Fruit fly (Drosophila melanogaster) whole organism, prepupa: ENCODE results near the gene pzg.

Experiments
- Blimp-1 ChIP-seq: fragments of 200-800 bp; sonication (Bioruptor generic); optimal IDR thresholded peaks from 3 replicates; lab custom pipeline; 2017; ENCODE audit warnings: missing biosample characterization, missing genetic modification characterization, mild to moderate bottlenecking, moderate library complexity, missing genetic modification reagents
- CG10669 ChIP-seq: fragments of 200-800 bp; sonication (Bioruptor generic); optimal IDR thresholded peaks from 3 replicates; lab custom pipeline; 2018; ENCODE audit warnings: missing biosample characterization, mild to moderate bottlenecking, missing genetic modification characterization, moderate library complexity
- CG11294 ChIP-seq: fragments of 200-800 bp; sonication (Bioruptor generic); IDR thresholded peaks from 2 replicates; pipeline ENCODE4 v1.3.6; 2022; ENCODE audit warnings: missing biosample characterization, missing genetic modification characterization
- CG11902 ChIP-seq: fragments of 200-800 bp; sonication (Bioruptor generic); optimal IDR thresholded peaks from 3 replicates; lab custom pipeline; 2016; ENCODE audit warnings: missing biosample characterization, missing genetic modification characterization
- CG15336 ChIP-seq: fragments of 200-800 bp; sonication (Bioruptor generic); IDR thresholded peaks from 2 replicates; pipeline ENCODE4 v1.3.6; 2022; ENCODE audit warnings: missing biosample characterization, missing genetic modification characterization
- CG31627 ChIP-seq: fragments of 200-800 bp; sonication (Bioruptor generic); optimal IDR thresholded peaks from 3 replicates; lab custom pipeline; 2016; ENCODE audit warnings: missing biosample characterization, missing genetic modification characterization
- CG3919 ChIP-seq: fragments of 200-800 bp; sonication (Bioruptor generic); optimal IDR thresholded peaks from 3 replicates; lab custom pipeline; 2016; ENCODE audit warnings: missing biosample characterization, missing genetic modification characterization
- CG4318 ChIP-seq: fragments of 200-800 bp; sonication (Bioruptor generic); optimal IDR thresholded peaks from 3 replicates; lab custom pipeline; 2017; ENCODE audit warnings: missing biosample characterization, mild to moderate bottlenecking, missing genetic modification characterization
- CG6163 ChIP-seq: fragments of 200-800 bp; sonication (Bioruptor generic); IDR thresholded peaks from 3 replicates; pipeline ENCODE4 v1.3.6; 2022; ENCODE audit warnings: missing biosample characterization, missing genetic modification characterization
- CG6792 ChIP-seq: fragments of 200-800 bp; sonication (Bioruptor generic); optimal IDR thresholded peaks from 3 replicates; lab custom pipeline; 2016; ENCODE audit warnings: missing biosample characterization, missing genetic modification characterization
- CG6808 ChIP-seq: fragments of 200-800 bp; sonication (Bioruptor generic); optimal IDR thresholded peaks from 3 replicates; lab custom pipeline; 2017; ENCODE audit warnings: missing biosample characterization, missing genetic modification characterization, mild to moderate bottlenecking, moderate library complexity, missing genetic modification reagents
- CG6854 ChIP-seq: fragments of 200-800 bp; sonication (Bioruptor generic); optimal IDR thresholded peaks from 2 replicates; lab custom pipeline; 2017; ENCODE audit warnings: missing biosample characterization, mild to moderate bottlenecking, missing genetic modification characterization
- CG7368 ChIP-seq: fragments of 200-800 bp; sonication (Bioruptor generic); optimal IDR thresholded peaks from 3 replicates; lab custom pipeline; 2016; ENCODE audit warnings: missing biosample characterization, missing genetic modification characterization
- CG8119 ChIP-seq: fragments of 200-800 bp; sonication (Bioruptor generic); IDR thresholded peaks from 3 replicates; pipeline ENCODE4 v1.3.6; 2022; ENCODE audit warnings: missing biosample characterization, missing genetic modification characterization
- CG8319 ChIP-seq: fragments of 200-800 bp; sonication (Bioruptor generic); optimal IDR thresholded peaks from 3 replicates; lab custom pipeline; 2016; ENCODE audit warnings: missing biosample characterization, missing genetic modification characterization
- CG9139 ChIP-seq: fragments of 200-800 bp; sonication (Bioruptor generic); optimal IDR thresholded peaks from 3 replicates; lab custom pipeline; 2017; ENCODE audit warnings: missing biosample characterization, mild to moderate bottlenecking, missing genetic modification characterization
- Eip75B ChIP-seq: fragments of 200-800 bp; sonication (Bioruptor generic); optimal IDR thresholded peaks from 3 replicates; lab custom pipeline; 2016; ENCODE audit warnings: missing biosample characterization, missing genetic modification characterization
- Eip78C ChIP-seq: fragments of 200-800 bp; sonication (Bioruptor generic); peaks from one replicate; lab custom pipeline; 2016; ENCODE audit warnings: missing biosample characterization, missing genetic modification characterization
- Eip93F ChIP-seq: fragments of 200-800 bp; sonication (Bioruptor generic); optimal IDR thresholded peaks from 2 replicates; lab custom pipeline; 2016; ENCODE audit warnings: missing biosample characterization, mild to moderate bottlenecking, missing genetic modification characterization
- Ets21C ChIP-seq: fragments of 200-800 bp; sonication (Bioruptor generic); optimal IDR thresholded peaks from 3 replicates; lab custom pipeline; 2016; ENCODE audit warnings: missing biosample characterization, missing genetic modification characterization
- Gug ChIP-seq: fragments of 200-800 bp; sonication (Bioruptor generic); IDR thresholded peaks from 2 replicates; pipeline ENCODE4 v1.3.6; 2022; ENCODE audit warnings: missing biosample characterization, missing genetic modification characterization
- Hr38 ChIP-seq: sonication (Bioruptor generic); optimal IDR thresholded peaks from 2 replicates; lab custom pipeline; 2016; ENCODE audit warnings: missing biosample characterization, missing genetic modification characterization
- Hr39 ChIP-seq: fragments of 200-800 bp; sonication (Bioruptor generic); optimal IDR thresholded peaks from 2 replicates; lab custom pipeline; 2016; ENCODE audit warnings: missing biosample characterization, missing genetic modification characterization
- Lpt ChIP-seq: fragments of 200-800 bp; sonication (Bioruptor generic); optimal IDR thresholded peaks from 3 replicates; lab custom pipeline; 2016; ENCODE audit warnings: missing biosample characterization, missing genetic modification characterization
- Met ChIP-seq: fragments of 200-800 bp; sonication (Bioruptor generic); optimal IDR thresholded peaks from 3 replicates; lab custom pipeline; 2016; ENCODE audit warnings: missing biosample characterization, missing genetic modification characterization
- Sox102F ChIP-seq: fragments of 200-800 bp; sonication (Bioruptor generic); optimal IDR thresholded peaks from 2 replicates; lab custom pipeline; 2016; ENCODE audit warnings: missing biosample characterization, mild to moderate bottlenecking, missing genetic modification characterization
- Sox14 ChIP-seq: fragments of 200-800 bp; sonication (Bioruptor generic); optimal IDR thresholded peaks from 3 replicates; lab custom pipeline; 2016; ENCODE audit warnings: missing biosample characterization, missing genetic modification characterization
- Sox15 ChIP-seq: fragments of 200-800 bp; sonication (Bioruptor generic); optimal IDR thresholded peaks from 3 replicates; lab custom pipeline; 2016; ENCODE audit warnings: missing biosample characterization, missing genetic modification characterization
- acj6 ChIP-seq: fragments of 200-800 bp; sonication (Bioruptor generic); optimal IDR thresholded peaks from 3 replicates; lab custom pipeline; 2016; ENCODE audit warnings: missing biosample characterization, missing genetic modification characterization
- dac ChIP-seq: fragments of 200-800 bp; sonication (Bioruptor generic); optimal IDR thresholded peaks from 2 replicates; lab custom pipeline; 2017; ENCODE audit warnings: missing biosample characterization, mild to moderate bottlenecking, missing genetic modification characterization
- dsx ChIP-seq: fragments of 200-800 bp; optimal IDR thresholded peaks from 3 replicates; lab custom pipeline; 2019; ENCODE audit warnings: missing biosample characterization, mild to moderate bottlenecking, missing genetic modification characterization, moderate library complexity; ENCODE audit not compliant: poor library complexity, severe bottlenecking
- eg ChIP-seq: fragments of 200-800 bp; sonication (Bioruptor generic); IDR thresholded peaks from 3 replicates; pipeline ENCODE4 v1.3.6; 2022; ENCODE audit warnings: missing biosample characterization, missing genetic modification characterization
- esn ChIP-seq: fragments of 200-800 bp; sonication (Bioruptor generic); optimal IDR thresholded peaks from 2 replicates; lab custom pipeline; 2016; ENCODE audit warnings: missing biosample characterization, mild to moderate bottlenecking, missing genetic modification characterization, moderate library complexity
- fd85E ChIP-seq: fragments of 200-800 bp; sonication (Bioruptor generic); optimal IDR thresholded peaks from 3 replicates; lab custom pipeline; 2016; ENCODE audit warnings: missing biosample characterization, missing genetic modification characterization
- fkh ChIP-seq: fragments of 200-800 bp; sonication (Bioruptor generic); optimal IDR thresholded peaks from 3 replicates; lab custom pipeline; 2017; ENCODE audit warnings: missing biosample characterization, mild to moderate bottlenecking, missing genetic modification characterization, moderate library complexity
- lz ChIP-seq: fragments of 200-800 bp; sonication (Bioruptor generic); optimal IDR thresholded peaks from 3 replicates; lab custom pipeline; 2016; ENCODE audit warnings: missing biosample characterization, missing genetic modification characterization
- net ChIP-seq: fragments of 200-800 bp; sonication (Bioruptor generic); optimal IDR thresholded peaks from 3 replicates; lab custom pipeline; 2016; ENCODE audit warnings: missing biosample characterization, missing genetic modification characterization
- spab ChIP-seq: fragments of 200-800 bp; sonication (Bioruptor generic); optimal IDR thresholded peaks from 2 replicates; lab custom pipeline; 2017; ENCODE audit warnings: missing biosample characterization, mild to moderate bottlenecking, missing genetic modification characterization, missing genetic modification reagents
- ss ChIP-seq, 2 experiments: fragments of 200-800 bp; sonication (Bioruptor generic); optimal IDR thresholded peaks; 2 replicates in 1 of 2; 3 replicates in 1 of 2; lab custom pipeline; 2017 to 2018; ENCODE audit warnings: mild to moderate bottlenecking in 2 of 2, missing biosample characterization in 2 of 2, missing genetic modification characterization in 2 of 2, moderate library complexity in 1 of 2
- svp ChIP-seq: fragments of 200-800 bp; sonication (Bioruptor generic); peaks from one replicate; lab custom pipeline; 2016; ENCODE audit warnings: missing biosample characterization, missing genetic modification characterization
- topi ChIP-seq: fragments of 200-800 bp; sonication (Bioruptor generic); optimal IDR thresholded peaks from 3 replicates; lab custom pipeline; 2016; ENCODE audit warnings: missing biosample characterization, missing genetic modification characterization

The pzg gene

DNA sequence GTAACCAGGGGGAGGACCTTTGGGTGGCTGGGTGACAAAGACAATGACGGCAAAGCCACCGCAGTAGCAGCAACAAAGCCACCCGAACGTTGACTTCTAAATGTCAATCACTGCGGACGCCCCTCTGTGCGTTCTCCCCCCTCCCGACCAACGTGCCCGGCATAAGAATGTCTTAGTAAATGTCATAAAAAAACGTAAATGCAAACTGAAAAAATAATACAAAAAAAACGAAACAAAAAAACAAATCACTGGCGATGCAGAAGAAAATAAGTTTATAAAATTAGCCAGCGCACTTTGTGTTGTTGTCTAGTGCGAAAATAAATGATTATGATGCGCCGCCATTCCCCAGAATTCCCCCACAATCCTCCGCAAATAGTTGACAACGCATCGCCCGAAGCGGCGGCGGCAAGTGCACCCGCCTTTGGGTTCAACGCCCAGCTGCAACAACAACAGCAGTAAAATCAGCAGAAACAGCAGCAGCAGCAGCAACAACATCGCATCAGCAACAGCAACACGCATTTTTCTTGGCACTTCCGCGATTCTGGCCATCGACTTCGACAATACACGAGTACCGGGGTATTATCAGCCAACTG is 48.8 kb upstream of the pzg start (continued):
- TF ChIP-seq CG8319 (GFP tag; lab: Kevin White, UChicago) (no peak), CG15336 (peak; percentile 83), Met (GFP tag; lab: Kevin White, UChicago) (no peak), CG11294 (GFP tag; lab: Robert Waterston, UW) (0 out of 2 replicates have a peak, but pooled peaks have one; percentile 17), Gug (GFP tag; lab: Robert Waterston, UW) (peak; percentile 21; the same call in 1 of the 2 replicates), Blimp-1 (GFP tag; lab: Kevin White, UChicago) (no peak), Sox102F (no peak), esn (GFP tag; lab: Kevin White, UChicago) (no peak), Eip75B (GFP tag; lab: Kevin White, UChicago) (no peak), CG6808 (GFP tag; lab: Kevin White, UChicago) (peak; percentile 6), CG10669 (GFP tag; lab: Kevin White, UChicago) (no peak), dac (GFP tag; lab: Kevin White, UChicago) (no peak), ss (GFP tag; optimal IDR thresholded peaks at IDR 0.05; lab: Kevin White, UChicago) (no peak), eg (GFP tag; lab: Robert Waterston, UW) (peak; percentile 90), svp (GFP tag; lab: Kevin White, UChicago) (no peak)

DNA sequence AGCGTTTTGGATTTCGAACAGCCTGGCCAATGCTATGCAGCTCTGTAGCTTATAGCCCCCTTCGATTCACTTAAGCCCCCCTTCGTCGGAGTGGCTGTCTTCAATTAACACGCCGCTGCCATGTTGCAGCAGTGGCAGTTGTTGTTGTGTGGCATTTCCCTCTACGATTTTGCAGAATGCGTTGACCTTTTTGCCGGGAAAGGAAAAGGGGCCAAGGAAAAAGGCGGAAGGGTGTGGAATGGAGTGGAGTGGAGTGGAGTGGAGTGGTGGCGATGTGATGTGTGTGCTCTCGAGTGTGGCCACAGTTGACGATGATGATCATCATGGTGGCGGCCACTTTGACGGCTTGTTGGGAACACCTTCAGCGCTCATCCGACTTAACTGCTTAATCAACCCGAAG is 47.5 kb upstream of the pzg start:
- TF ChIP-seq Hr39 (GFP tag; lab: Kevin White, UChicago) (no peak), spab (GFP tag; lab: Kevin White, UChicago) (no peak), Sox15 (GFP tag; lab: Kevin White, UChicago) (no peak), Eip78C (peak; percentile 4), CG15336 (no peak), Ets21C (GFP tag; lab: Kevin White, UChicago) (no peak), CG9139 (GFP tag; lab: Kevin White, UChicago) (no peak), topi (GFP tag; lab: Kevin White, UChicago) (no peak), acj6 (GFP tag; lab: Kevin White, UChicago) (no peak), CG6792 (no peak), CG31627 (GFP tag; lab: Kevin White, UChicago) (no peak), CG8119 (GFP tag; lab: Robert Waterston, UW) (no peak), Hr38 (GFP tag; lab: Kevin White, UChicago) (no peak), svp (GFP tag; lab: Kevin White, UChicago) (peak; percentile 30)

DNA sequence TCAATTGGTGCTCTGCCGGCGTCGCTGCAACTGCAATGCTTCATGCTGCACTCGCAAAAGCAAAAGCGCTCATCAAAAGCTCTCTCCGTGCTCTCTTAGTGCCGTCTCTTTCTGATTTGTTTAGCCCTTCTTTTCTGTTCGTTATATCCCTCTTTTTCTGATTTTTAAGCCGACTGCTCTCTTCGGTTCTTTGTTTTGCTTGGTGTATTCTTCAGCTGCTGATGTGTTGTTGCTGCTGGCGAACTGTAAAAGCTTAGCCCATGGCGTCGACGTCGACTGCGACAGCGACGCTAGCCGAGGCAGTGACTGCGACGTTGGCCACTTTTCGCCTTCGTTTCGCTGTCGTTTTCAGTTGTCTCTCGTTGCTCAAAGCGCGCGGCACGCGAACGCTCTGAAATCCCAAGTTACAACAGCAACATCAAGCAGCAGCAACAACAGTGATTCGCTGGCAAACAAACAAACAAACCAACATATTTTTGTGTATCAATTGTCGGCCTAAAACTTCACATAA is 45.8 kb upstream of the pzg start:
- TF ChIP-seq CG11294 (GFP tag; lab: Robert Waterston, UW) = no peak
- peak; percentile 24 for TF ChIP-seq Eip93F (GFP tag; lab: Kevin White, UChicago)
- peak; percentile 47 for TF ChIP-seq CG3919 (GFP tag; lab: Kevin White, UChicago)
- peak; percentile 68 for TF ChIP-seq CG8119 (GFP tag; lab: Robert Waterston, UW)
- peak; percentile 41 for TF ChIP-seq Eip75B (GFP tag; lab: Kevin White, UChicago)
- peak; percentile 58 for TF ChIP-seq fkh (GFP tag; lab: Kevin White, UChicago)
- peak; percentile 79 for TF ChIP-seq CG6854 (GFP tag; lab: Kevin White, UChicago)
- TF ChIP-seq svp (GFP tag; lab: Kevin White, UChicago) = peak; percentile 74
- TF ChIP-seq CG6163 (GFP tag; lab: Robert Waterston, UW) = peak; percentile 56; the same call in 1 of the 3 replicates
- TF ChIP-seq CG15336 = peak; percentile 64
- TF ChIP-seq esn (GFP tag; lab: Kevin White, UChicago) = peak; percentile 14
- peak; percentile 25 for TF ChIP-seq lz (GFP tag; lab: Kevin White, UChicago)
- peak; percentile 22 for TF ChIP-seq dsx (GFP tag; lab: Kevin White, UChicago)
- TF ChIP-seq Gug (GFP tag; lab: Robert Waterston, UW) = 0 out of 2 replicates have a peak, but pooled peaks have one; percentile 11
- TF ChIP-seq CG7368 = no peak
- TF ChIP-seq Sox102F = peak; percentile 61
- peak; percentile 89 for TF ChIP-seq Eip78C
- no peak for TF ChIP-seq CG10669 (GFP tag; lab: Kevin White, UChicago)
- TF ChIP-seq CG9139 (GFP tag; lab: Kevin White, UChicago) = peak; percentile 39
- TF ChIP-seq CG11902 = no peak
- TF ChIP-seq fd85E (GFP tag; lab: Kevin White, UChicago) = peak; percentile 0
- peak; percentile 6 for TF ChIP-seq topi (GFP tag; lab: Kevin White, UChicago)
- TF ChIP-seq Blimp-1 (GFP tag; lab: Kevin White, UChicago) = peak; percentile 87
- peak; percentile 7 for TF ChIP-seq Lpt
- TF ChIP-seq net (GFP tag; lab: Kevin White, UChicago) = peak; percentile 34
- peak; percentile 29 to 55 for TF ChIP-seq ss (GFP tag; optimal IDR thresholded peaks at IDR 0.05; lab: Kevin White, UChicago)
- peak; percentile 54; the same call in 2 of the 3 replicates for TF ChIP-seq eg (GFP tag; lab: Robert Waterston, UW)
- TF ChIP-seq CG4318 = no peak
- TF ChIP-seq CG8319 (GFP tag; lab: Kevin White, UChicago) = no peak
- no peak for TF ChIP-seq acj6 (GFP tag; lab: Kevin White, UChicago)
- TF ChIP-seq Sox14 (GFP tag; lab: Kevin White, UChicago) = peak; percentile 58
